Fruit fly (Drosophila melanogaster): ENCODE results near the gene Edem2.
A peak's percentile ranks its signal among the peaks of the same experiment; 100 is the strongest.

The Edem2 gene

DNA sequence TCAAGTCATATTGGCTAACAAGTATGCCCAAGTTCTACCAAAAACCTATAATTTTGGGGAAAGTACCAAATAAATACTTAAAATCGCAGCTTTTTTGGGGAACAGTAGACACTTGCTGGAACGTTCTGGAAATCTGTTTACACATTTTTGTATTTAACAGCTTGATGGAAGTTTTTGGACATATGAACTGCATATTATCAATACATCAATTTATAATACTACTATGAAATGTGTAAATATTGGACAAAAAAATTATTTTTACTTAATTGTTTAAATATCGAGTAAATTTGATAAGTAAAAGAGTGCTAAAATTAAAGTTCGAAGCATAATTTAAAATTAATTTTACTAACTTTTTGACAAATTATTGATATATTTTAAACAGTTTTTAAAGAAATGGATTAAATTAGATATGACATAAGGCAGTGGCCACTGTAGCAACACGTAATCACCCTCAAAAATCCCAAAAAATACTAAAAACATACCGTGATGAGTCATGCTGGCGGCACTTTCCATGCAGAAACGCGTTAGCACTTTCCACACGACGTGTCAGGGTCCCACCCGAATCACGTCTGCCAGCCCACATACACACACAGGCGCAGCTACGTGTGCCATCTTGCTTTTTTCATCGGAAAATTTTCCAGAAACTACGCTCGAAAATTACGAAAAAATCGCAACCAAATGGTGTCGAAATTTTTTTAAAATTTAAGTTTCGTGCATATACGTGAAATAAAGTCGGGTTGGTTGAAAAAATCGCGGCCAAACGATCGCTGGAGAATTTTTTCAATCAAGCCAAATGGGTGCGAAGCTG lies 26.8 kb upstream of the Edem2 start, which contains the start of gene Sirt1 (continued):
- TF ChIP-seq stwl (tag; optimal IDR thresholded peaks at IDR 0.05) (peak; percentile 18), CG15269 (tag; optimal IDR thresholded peaks at IDR 0.05) (peak; percentile 90), CG3847 (GFP tag; IDR thresholded peaks at IDR 0.05) (peak; percentile 84), gfzf (GFP tag; optimal IDR thresholded peaks at IDR 0.05) (peak; percentile 82), CG14667 (GFP tag; IDR thresholded peaks at IDR 0.05) (peak; percentile 73), CG6813 (GFP tag; optimal IDR thresholded peaks at IDR 0.05) (peak; percentile 73), Mrtf (GFP tag; IDR thresholded peaks at IDR 0.05) (peak; percentile 66), bcd (GFP tag; optimal IDR thresholded peaks at IDR 0.05) (peak; percentile 91), grau (tag; optimal IDR thresholded peaks at IDR 0.05) (peak; percentile 99), Dad (GFP tag; optimal IDR thresholded peaks at IDR 0.05) (no peak), sob (GFP tag; IDR thresholded peaks at IDR 0.05) (peak; percentile 61; the same call in 1 of the 2 replicates), CG8089 (GFP tag; optimal IDR thresholded peaks at IDR 0.05) (peak; percentile 4), B-H1 (GFP tag; IDR thresholded peaks at IDR 0.05) (peak; percentile 65), MBD-R2 (GFP tag; IDR thresholded peaks at IDR 0.05) (no peak), CG13894 (tag; optimal IDR thresholded peaks at IDR 0.05) (peak; percentile 73), CG4360 (GFP tag; IDR thresholded peaks at IDR 0.05) (no peak), Rfx (GFP tag; IDR thresholded peaks at IDR 0.05) (peak; percentile 74), vvl (GFP tag; IDR thresholded peaks at IDR 0.05) (peak; percentile 66), nau (GFP tag; optimal IDR thresholded peaks at IDR 0.05) (no peak), CG8359 (GFP tag; optimal IDR thresholded peaks at IDR 0.05; ENCODE audit: borderline replicate concordance) (peak; percentile 39), Fer2 (tag; optimal IDR thresholded peaks at IDR 0.05) (peak; percentile 74), CG3995 (GFP tag; optimal IDR thresholded peaks at IDR 0.05) (peak; percentile 60), Kr (GFP tag; optimal IDR thresholded peaks at IDR 0.05) (no peak), ci (GFP tag; IDR thresholded peaks at IDR 0.05) (peak; percentile 48; the same call in 1 of the 3 replicates), CG6254 (GFP tag; optimal IDR thresholded peaks at IDR 0.05) (peak; percentile 43), danr (GFP tag; IDR thresholded peaks at IDR 0.05) (no peak; the same call in 1 of the 2 replicates), Sry-β (GFP tag; optimal IDR thresholded peaks at IDR 0.05) (peak; percentile 0), jumu (GFP tag; optimal IDR thresholded peaks at IDR 0.05) (peak; percentile 22), Abd-B (GFP tag; optimal IDR thresholded peaks at IDR 0.05) (peak; percentile 92), CG14710 (tag; optimal IDR thresholded peaks at IDR 0.05) (peak; percentile 92), CG16863 (GFP tag; optimal IDR thresholded peaks at IDR 0.05) (peak; percentile 57), Sry-δ (GFP tag; optimal IDR thresholded peaks at IDR 0.05) (peak; percentile 4), btn (GFP tag; optimal IDR thresholded peaks at IDR 0.05) (no peak), Bdp1 (GFP tag; optimal IDR thresholded peaks at IDR 0.05) (peak; percentile 19), CG17802 (tag; optimal IDR thresholded peaks at IDR 0.05) (no peak), CG9437 (GFP tag; optimal IDR thresholded peaks at IDR 0.05) (peak; percentile 94), CG10274 (GFP tag; optimal IDR thresholded peaks at IDR 0.05) (peak; percentile 43), CG30403 (GFP tag; optimal IDR thresholded peaks at IDR 0.05) (peak; percentile 96), CG11093 (GFP tag; IDR thresholded peaks at IDR 0.05) (peak; percentile 86), repo (GFP tag; optimal IDR thresholded peaks at IDR 0.05) (no peak), sc (optimal IDR thresholded peaks at IDR 0.05) (no peak), sc (GFP tag; optimal IDR thresholded peaks at IDR 0.05) (peak; percentile 84), Hr51 (GFP tag; optimal IDR thresholded peaks at IDR 0.05) (peak; percentile 7 to 89), CG9797 (GFP tag; optimal IDR thresholded peaks at IDR 0.05) (peak; percentile 70), rib (GFP tag; IDR thresholded peaks at IDR 0.05) (no peak), dati (GFP tag; IDR thresholded peaks at IDR 0.05) (no peak), inv (GFP tag; IDR thresholded peaks at IDR 0.05; ENCODE audit: partially characterized antibody) (no peak), Pdp1 (GFP tag; optimal IDR thresholded peaks at IDR 0.05) (peak; percentile 70 to 85), insv (GFP tag; optimal IDR thresholded peaks at IDR 0.05) (peak in 1 of 2 experiments; percentile 60)
